Fruit fly (Drosophila melanogaster): Measurements from ENCODE around the gene Noc1.

Gene Noc1

dm6 chr3L:11043650-11044049 is 30.9 kb upstream of the Noc1 start:
- TF ChIP-seq Oli (tag; optimal IDR thresholded peaks at IDR 0.05) (no peak), jigr1 (GFP tag; IDR thresholded peaks at IDR 0.05) (no peak), so (GFP tag; IDR thresholded peaks at IDR 0.05) (no peak), sob (GFP tag; IDR thresholded peaks at IDR 0.05) (no peak), Aef1 (GFP tag; IDR thresholded peaks at IDR 0.05) (no peak), CG11695 (GFP tag; IDR thresholded peaks at IDR 0.05) (no peak)

- no peak for TF ChIP-seq CG17385 (GFP tag; optimal IDR thresholded peaks at IDR 0.05)
- TF ChIP-seq Trl (optimal IDR thresholded peaks at IDR 0.05), result no peak
- TF ChIP-seq Trl (GFP tag; optimal IDR thresholded peaks at IDR 0.05), result no peak
- TF ChIP-seq org-1 (GFP tag; optimal IDR thresholded peaks at IDR 0.05), result no peak
- no peak for TF ChIP-seq CG2875 (GFP tag; optimal IDR thresholded peaks at IDR 0.05)
- TF ChIP-seq knrl (GFP tag; IDR thresholded peaks at IDR 0.05; ENCODE audit: partially characterized antibody), result no peak
- TF ChIP-seq CG11504 (tag; optimal IDR thresholded peaks at IDR 0.05), result peak; percentile 3
- no peak for TF ChIP-seq Mes4 (GFP tag; optimal IDR thresholded peaks at IDR 0.05)
- TF ChIP-seq CG31388 (GFP tag; optimal IDR thresholded peaks at IDR 0.05), result no peak
- TF ChIP-seq Stat92E (GFP tag; optimal IDR thresholded peaks at IDR 0.05), result no peak
- peak; percentile 64 for TF ChIP-seq kni (GFP tag; optimal IDR thresholded peaks at IDR 0.05)
- TF ChIP-seq nau (GFP tag; optimal IDR thresholded peaks at IDR 0.05), result no peak
- peak; percentile 83 for TF ChIP-seq pros (GFP tag; optimal IDR thresholded peaks at IDR 0.05)
- no peak for TF ChIP-seq prd (optimal IDR thresholded peaks at IDR 0.05)
- no peak for TF ChIP-seq prd (GFP tag; IDR thresholded peaks at IDR 0.05)
- no peak for TF ChIP-seq az2 (GFP tag; optimal IDR thresholded peaks at IDR 0.05)
- TF ChIP-seq CG7839 (tag; optimal IDR thresholded peaks at IDR 0.05), result no peak
- no peak for TF ChIP-seq Gug (GFP tag; IDR thresholded peaks at IDR 0.05)
- TF ChIP-seq CG12155 (GFP tag; optimal IDR thresholded peaks at IDR 0.05), result no peak
- TF ChIP-seq ttk (GFP tag; IDR thresholded peaks at IDR 0.05), result no peak
- no peak for TF ChIP-seq HLH3B (GFP tag; IDR thresholded peaks at IDR 0.05)
- no peak for TF ChIP-seq esg (GFP tag; conservative IDR thresholded peaks at IDR 0.05)
- TF ChIP-seq chn (GFP tag; optimal IDR thresholded peaks at IDR 0.05), result peak; percentile 16
- no peak for TF ChIP-seq CG17361 (GFP tag; IDR thresholded peaks at IDR 0.05)
- TF ChIP-seq Pdp1 (GFP tag; optimal IDR thresholded peaks at IDR 0.05), result no peak
- no peak for TF ChIP-seq disco-r (GFP tag; optimal IDR thresholded peaks at IDR 0.05)
- TF ChIP-seq stc (GFP tag; IDR thresholded peaks at IDR 0.05), result no peak
- TF ChIP-seq CG10565 (GFP tag; optimal IDR thresholded peaks at IDR 0.05), result no peak
- no peak for TF ChIP-seq zen2 (GFP tag; IDR thresholded peaks at IDR 0.05; ENCODE audit: partially characterized antibody)
- TF ChIP-seq CG31224 (GFP tag; IDR thresholded peaks at IDR 0.05), result peak; percentile 30; the same call in 1 of the 2 replicates
- TF ChIP-seq slp2 (GFP tag; optimal IDR thresholded peaks at IDR 0.05), result no peak
- no peak for TF ChIP-seq CG11247 (GFP tag; IDR thresholded peaks at IDR 0.05)
- peak; percentile 97 for TF ChIP-seq CG10274 (GFP tag; optimal IDR thresholded peaks at IDR 0.05)
- TF ChIP-seq Dad (GFP tag; optimal IDR thresholded peaks at IDR 0.05), result no peak
- no peak for TF ChIP-seq Meics (GFP tag; optimal IDR thresholded peaks at IDR 0.05)
- no peak for TF ChIP-seq oc (tag; optimal IDR thresholded peaks at IDR 0.05)
- no peak for TF ChIP-seq HLH54F (GFP tag; optimal IDR thresholded peaks at IDR 0.05)
- TF ChIP-seq ab (GFP tag; optimal IDR thresholded peaks at IDR 0.05), result no peak
- no peak for TF ChIP-seq bigmax (GFP tag; optimal IDR thresholded peaks at IDR 0.05)
- TF ChIP-seq wor (GFP tag; IDR thresholded peaks at IDR 0.05), result no peak
- TF ChIP-seq CG6689 (GFP tag; IDR thresholded peaks at IDR 0.05), result no peak
- TF ChIP-seq B-H1 (GFP tag; IDR thresholded peaks at IDR 0.05), result no peak
- TF ChIP-seq CG4404 (GFP tag; IDR thresholded peaks at IDR 0.05), result no peak
- no peak for TF ChIP-seq CG3995 (GFP tag; optimal IDR thresholded peaks at IDR 0.05)
- TF ChIP-seq tap (tag; optimal IDR thresholded peaks at IDR 0.05), result no peak
- no peak for TF ChIP-seq CG2678 (tag; optimal IDR thresholded peaks at IDR 0.05)
These were observed 29.6 kb upstream of the Noc1 start for dm6 chr3L:11045009-11045408.
